Fruit fly (Drosophila melanogaster): ENCODE data around the gene eIF3d1.

DNA sequence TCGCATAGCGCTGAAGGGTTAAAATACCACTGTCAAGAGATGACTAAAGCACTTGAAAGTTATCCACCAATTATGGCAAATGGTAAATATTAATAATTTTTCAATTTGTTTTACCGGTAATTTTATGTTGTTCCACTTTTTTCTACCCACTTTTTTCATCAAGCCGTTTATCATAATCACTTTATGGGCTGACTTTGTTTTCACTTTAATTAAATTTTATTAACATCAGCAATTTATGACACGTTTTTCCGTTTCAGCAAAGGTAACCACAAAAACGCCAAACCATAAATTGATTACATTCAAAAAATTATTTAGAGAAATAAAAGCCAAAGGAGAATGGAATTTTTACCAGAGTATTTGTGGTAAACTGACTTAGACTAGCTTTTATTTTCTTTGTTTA lies 24.3 kb upstream of the eIF3d1 start:
- TF ChIP-seq CG8301 (tag; optimal IDR thresholded peaks at IDR 0.05) (no peak), D1 (tag; optimal IDR thresholded peaks at IDR 0.05) (no peak), CG14655 (GFP tag; optimal IDR thresholded peaks at IDR 0.05) (no peak), CG15710 (tag; optimal IDR thresholded peaks at IDR 0.05) (no peak), CG32121 (GFP tag; IDR thresholded peaks at IDR 0.05) (no peak)

All from whole organism, pupa.